Fruit fly (Drosophila melanogaster) Kc167 (cell line): ENCODE data around the gene Teh3.

Source experiments
- Myc ChIP-seq: fragments of >200 bp; optimal IDR thresholded peaks from 2 replicates; lab custom pipeline; 2017; ENCODE audit warnings: missing external identifiers
- h ChIP-seq: fragments of >200 bp; optimal IDR thresholded peaks from 3 replicates; lab custom pipeline; 2018; ENCODE audit warnings: missing external identifiers

- TF ChIP-seq h (lab: Kevin White, UChicago) (no peak), Myc (lab: Kevin White, UChicago) (no peak)
These were observed 26.6 kb downstream of the Teh3 start for dm6 chr3L:4157852-4158251.
